Fruit fly (Drosophila melanogaster): ENCODE measurements around the gene rdgB.

DNA sequence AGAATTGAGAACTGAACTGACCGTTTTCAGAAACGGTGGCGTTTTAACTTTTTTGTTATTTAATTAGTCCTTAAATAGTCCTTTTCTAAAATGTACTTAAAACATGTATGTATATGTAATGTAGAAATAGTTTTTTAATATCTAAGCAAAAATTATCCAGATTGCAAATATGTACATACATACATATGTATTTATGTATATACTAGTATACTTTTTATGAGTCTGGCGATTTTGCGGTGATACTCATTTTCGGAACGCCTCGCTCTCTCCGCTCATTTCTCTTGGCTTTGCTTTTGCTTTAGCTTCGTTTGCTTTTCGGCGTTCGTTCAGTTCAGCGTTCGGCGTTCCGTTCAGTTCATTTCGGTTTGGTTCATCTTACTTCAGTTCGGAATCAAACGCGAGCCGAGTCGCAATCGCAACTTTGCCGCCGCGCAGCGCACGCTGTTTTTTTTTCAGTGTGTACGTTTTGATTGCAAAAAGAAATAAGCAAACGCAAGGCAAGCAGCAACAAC lies at the start of gene rdgB:
- TF ChIP-seq dimm (GFP tag; IDR thresholded peaks at IDR 0.05) (no peak), B-H1 (GFP tag; IDR thresholded peaks at IDR 0.05) (peak; percentile 15; the same call in 1 of the 3 replicates), fu2 (GFP tag; optimal IDR thresholded peaks at IDR 0.05) (no peak), schlank (tag; optimal IDR thresholded peaks at IDR 0.05) (peak; percentile 3), CG17361 (GFP tag; IDR thresholded peaks at IDR 0.05) (peak; percentile 94), Blimp-1 (GFP tag; optimal IDR thresholded peaks at IDR 0.05) (peak; percentile 77), CG6791 (GFP tag; IDR thresholded peaks at IDR 0.05; ENCODE audit: partially characterized antibody) (no peak), CG6854 (GFP tag; optimal IDR thresholded peaks at IDR 0.05) (no peak), CG3726 (GFP tag; IDR thresholded peaks at IDR 0.05) (no peak), slbo (GFP tag; IDR thresholded peaks at IDR 0.05) (peak; percentile 76), CG34224 (GFP tag; IDR thresholded peaks at IDR 0.05; ENCODE audit: partially characterized antibody) (no peak), CG6765 (GFP tag; optimal IDR thresholded peaks at IDR 0.05) (peak; percentile 78), gfzf (GFP tag; optimal IDR thresholded peaks at IDR 0.05) (no peak)
